Worm (Caenorhabditis elegans): ENCODE data around the gene ZK287.4.

ZK287.4 gene

ce11 chrV:9685559-9685958, at the start of gene ZK287.4:
TSS of gene ZK287.4 (minus strand) at chrV:9685659.
- no peak for TF ChIP-seq C38D4.7 (GFP tag; optimal IDR thresholded peaks at IDR 0.05)
- no peak for TF ChIP-seq ref-2 (tag; optimal IDR thresholded peaks at IDR 0.05)
- TF ChIP-seq ceh-6 (GFP tag; optimal IDR thresholded peaks at IDR 0.05): no peak
- TF ChIP-seq ceh-22 (tag; optimal IDR thresholded peaks at IDR 0.05): no peak
- TF ChIP-seq mec-3 (tag; optimal IDR thresholded peaks at IDR 0.05; ENCODE audit: borderline replicate concordance): no peak
- no peak for TF ChIP-seq ceh-30 (tag; optimal IDR thresholded peaks at IDR 0.05)
- no peak for TF ChIP-seq ceh-18 (tag; optimal IDR thresholded peaks at IDR 0.05)
- TF ChIP-seq fax-1 (tag; optimal IDR thresholded peaks at IDR 0.05): no peak
- TF ChIP-seq nfya-1 (tag; optimal IDR thresholded peaks at IDR 0.05): no peak
- TF ChIP-seq ceh-14 (tag; optimal IDR thresholded peaks at IDR 0.05): no peak
- no peak for TF ChIP-seq ceh-31 (tag; optimal IDR thresholded peaks at IDR 0.05)
- no peak for TF ChIP-seq pag-3 (tag; optimal IDR thresholded peaks at IDR 0.05; ENCODE audit: borderline replicate concordance)
- no peak for TF ChIP-seq ama-1 (optimal IDR thresholded peaks at IDR 0.05)
- no peak for TF ChIP-seq sox-4 (tag; optimal IDR thresholded peaks at IDR 0.05)
- TF ChIP-seq pqm-1 (tag; optimal IDR thresholded peaks at IDR 0.05): no peak

ce11 chrV:9733920-9734454, 48.5 kb upstream of the ZK287.4 start, which contains the start of gene cal-7:
TSS of gene cal-7 (plus strand) at chrV:9734103.
- TF ChIP-seq fkh-6 (tag; optimal IDR thresholded peaks at IDR 0.05): no peak
- TF ChIP-seq zip-5 (tag; optimal IDR thresholded peaks at IDR 0.05): no peak
- no peak for TF ChIP-seq ceh-24 (tag; optimal IDR thresholded peaks at IDR 0.05)
- TF ChIP-seq dmd-4 (tag; optimal IDR thresholded peaks at IDR 0.05; ENCODE audit: borderline replicate concordance): no peak
- no peak for TF ChIP-seq fax-1 (tag; optimal IDR thresholded peaks at IDR 0.05)
- TF ChIP-seq unc-42 (tag; optimal IDR thresholded peaks at IDR 0.05): no peak
- TF ChIP-seq ttx-3 (tag; optimal IDR thresholded peaks at IDR 0.05): no peak
- TF ChIP-seq ceh-19 (GFP tag; optimal IDR thresholded peaks at IDR 0.05): no peak
- no peak for TF ChIP-seq pat-9 (tag; optimal IDR thresholded peaks at IDR 0.05)
- no peak for TF ChIP-seq hlh-8 (tag; optimal IDR thresholded peaks at IDR 0.05)
- no peak for TF ChIP-seq F13H6.1 (tag; optimal IDR thresholded peaks at IDR 0.05)
- TF ChIP-seq madf-2 (tag; optimal IDR thresholded peaks at IDR 0.05): no peak
- no peak for TF ChIP-seq C08G9.2 (tag; optimal IDR thresholded peaks at IDR 0.05)
- no peak for TF ChIP-seq K09A11.1 (tag; optimal IDR thresholded peaks at IDR 0.05; ENCODE audit: insufficient read depth)

- no peak for TF ChIP-seq hlh-8 (tag; optimal IDR thresholded peaks at IDR 0.05)
- TF ChIP-seq ref-2 (tag; optimal IDR thresholded peaks at IDR 0.05): peak; percentile 24
- TF ChIP-seq unc-55 (GFP tag; optimal IDR thresholded peaks at IDR 0.05): peak; percentile 10
- no peak for TF ChIP-seq ceh-31 (tag; optimal IDR thresholded peaks at IDR 0.05)
- TF ChIP-seq ets-4 (tag; optimal IDR thresholded peaks at IDR 0.05): no peak
- TF ChIP-seq ceh-19 (GFP tag; optimal IDR thresholded peaks at IDR 0.05): peak; percentile 27
- TF ChIP-seq lim-6 (tag; optimal IDR thresholded peaks at IDR 0.05): no peak
Observed at ce11 chrV:9731852-9732251, 46.4 kb upstream of the ZK287.4 start.

DNA sequence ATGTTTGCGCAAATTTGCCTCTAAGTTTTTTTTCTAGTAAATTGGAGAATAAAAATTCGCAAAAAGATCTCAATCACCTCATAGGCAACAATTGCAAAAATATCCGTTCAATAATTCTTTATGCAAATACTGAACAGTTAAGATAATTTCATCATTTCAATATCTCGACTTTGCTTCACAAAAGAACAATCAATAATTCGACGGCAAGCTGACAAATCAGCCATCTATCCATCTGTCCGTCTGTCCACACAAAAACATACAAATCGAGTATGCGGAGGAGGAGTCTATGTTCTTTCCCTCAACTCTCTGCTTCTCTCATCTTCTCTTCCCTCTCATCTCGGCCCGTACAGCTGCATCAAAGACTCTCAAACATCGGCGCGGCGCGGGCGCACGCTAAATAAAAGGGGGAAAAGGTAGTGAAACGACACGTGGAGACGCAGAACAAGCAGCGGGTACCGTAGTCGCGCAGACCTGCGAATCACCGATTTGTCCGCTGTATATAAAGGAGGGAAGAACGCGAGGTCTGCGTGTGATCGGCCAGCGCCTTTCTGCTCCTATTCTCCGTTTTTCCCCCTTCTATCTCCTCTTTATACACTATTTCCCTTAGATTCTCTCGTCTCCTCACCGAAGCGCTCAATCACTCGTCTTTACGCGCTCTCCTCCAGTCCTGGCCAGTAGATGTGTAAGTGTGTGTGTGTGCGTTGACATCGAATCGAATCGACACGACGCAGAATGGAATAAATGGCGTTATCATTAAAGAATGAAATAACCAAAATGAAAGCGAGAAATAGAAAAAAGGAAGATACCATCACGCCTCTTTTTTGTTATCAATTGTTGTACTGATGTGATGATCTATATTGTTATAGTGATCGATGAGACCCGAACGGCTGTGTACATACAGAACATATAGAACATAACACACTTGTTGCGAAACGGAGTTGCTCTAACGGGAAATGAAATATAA, 45.6 kb upstream of the ZK287.4 start:
- TF ChIP-seq tbx-7 (tag; optimal IDR thresholded peaks at IDR 0.05) (peak; percentile 38), fkh-6 (tag; optimal IDR thresholded peaks at IDR 0.05) (no peak), pqm-1 (tag; optimal IDR thresholded peaks at IDR 0.05) (peak; percentile 79), nhr-232 (tag; optimal IDR thresholded peaks at IDR 0.05) (peak; percentile 33), pha-4 (tag; optimal IDR thresholded peaks at IDR 0.05) (no peak), odd-2 (tag; optimal IDR thresholded peaks at IDR 0.05) (no peak), hlh-8 (tag; optimal IDR thresholded peaks at IDR 0.05) (peak; percentile 88), C08G9.2 (tag; optimal IDR thresholded peaks at IDR 0.05) (peak; percentile 74), ceh-24 (tag; optimal IDR thresholded peaks at IDR 0.05) (no peak), ceh-6 (GFP tag; optimal IDR thresholded peaks at IDR 0.05) (peak; percentile 62), ceh-2 (tag; optimal IDR thresholded peaks at IDR 0.05) (peak; percentile 81), gmeb-2 (tag; optimal IDR thresholded peaks at IDR 0.05) (no peak), ceh-31 (tag; optimal IDR thresholded peaks at IDR 0.05) (peak; percentile 98), ceh-9 (tag; optimal IDR thresholded peaks at IDR 0.05) (no peak), che-1 (tag; optimal IDR thresholded peaks at IDR 0.05) (peak; percentile 56), F13H6.1 (tag; optimal IDR thresholded peaks at IDR 0.05) (peak; percentile 94), K02D7.2 (tag; optimal IDR thresholded peaks at IDR 0.05) (no peak), sox-4 (tag; optimal IDR thresholded peaks at IDR 0.05) (peak; percentile 52), sdc-2 (tag; optimal IDR thresholded peaks at IDR 0.05) (peak; percentile 67), ahr-1 (tag; optimal IDR thresholded peaks at IDR 0.05) (peak; percentile 70), ref-2 (tag; optimal IDR thresholded peaks at IDR 0.05) (peak; percentile 89), unc-42 (tag; optimal IDR thresholded peaks at IDR 0.05) (peak; percentile 69), nfya-1 (tag; optimal IDR thresholded peaks at IDR 0.05) (peak; percentile 100), ceh-34 (tag; optimal IDR thresholded peaks at IDR 0.05) (peak; percentile 95), ttx-3 (tag; optimal IDR thresholded peaks at IDR 0.05) (no peak)

All from whole organism, late embryonic.